Fruit fly (Drosophila melanogaster) whole organism: Measurements from ENCODE around the gene Bcs1.

Experiments used
- EcR ChIP-seq, 2 experiments: fragments of >200 bp; optimal IDR thresholded peaks; 2 replicates each; lab custom pipeline; 2017; ENCODE audit warnings: missing biosample characterization in 2 of 2, missing genetic modification characterization in 2 of 2, missing genetic modification reagents in 2 of 2
- psq ChIP-seq: fragments of >200 bp; optimal IDR thresholded peaks from 2 replicates; lab custom pipeline; 2017
- usp ChIP-seq: fragments of >200 bp; optimal IDR thresholded peaks from 2 replicates; lab custom pipeline; 2017; ENCODE audit warnings: missing biosample characterization, missing genetic modification characterization, mixed read lengths

- TF ChIP-seq psq (lab: Kevin White, UChicago), result no peak
- no peak for TF ChIP-seq usp (GFP tag; lab: Kevin White, UChicago)
- no peak for TF ChIP-seq EcR (GFP tag; optimal IDR thresholded peaks at IDR 0.05; lab: Kevin White, UChicago)
These were observed 13.4 kb upstream of the Bcs1 start, which contains the start of gene CG5731 for dm6 chr2L:10208799-10209794.
